Worm (Caenorhabditis elegans): ENCODE data around the gene Y57G7A.3.

The Y57G7A.3 gene

ce11 chrII:1326689-1327088, 41.1 kb downstream of the Y57G7A.3 start, which contains the start of gene jip-1:
Gene jip-1 (plus strand): TSS chrII:1326989.
- TF ChIP-seq ceh-39 (tag; optimal IDR thresholded peaks at IDR 0.05) = no peak
- no peak for TF ChIP-seq nhr-2 (tag; optimal IDR thresholded peaks at IDR 0.05)
- TF ChIP-seq nhr-76 (tag; optimal IDR thresholded peaks at IDR 0.05) = no peak
- no peak for TF ChIP-seq drap-1 (GFP tag; optimal IDR thresholded peaks at IDR 0.05)

DNA sequence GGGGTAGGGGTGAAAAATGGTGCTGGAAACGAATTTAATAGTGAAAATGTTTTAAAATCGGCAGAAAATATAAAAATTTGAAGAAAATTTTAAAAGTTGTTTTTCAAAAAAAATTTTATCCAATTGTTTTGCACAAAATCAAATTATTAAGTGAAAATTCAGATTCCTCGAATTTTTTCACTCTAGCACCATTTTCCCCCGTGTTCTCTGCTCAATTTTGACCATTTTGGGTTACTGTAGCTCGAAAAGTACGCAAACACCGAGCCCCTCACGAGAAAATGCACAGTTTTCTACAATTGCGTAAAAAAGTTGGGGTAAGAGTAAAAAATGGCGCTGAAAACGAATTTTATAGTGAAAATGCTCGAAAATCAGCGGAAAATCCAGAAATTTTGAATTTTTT, 44.3 kb downstream of the Y57G7A.3 start:
- TF ChIP-seq drap-1 (GFP tag; optimal IDR thresholded peaks at IDR 0.05) = no peak
- TF ChIP-seq elt-1 (tag; optimal IDR thresholded peaks at IDR 0.05; ENCODE audit: borderline replicate concordance, insufficient read depth) = no peak
- no peak for TF ChIP-seq mls-2 (tag; optimal IDR thresholded peaks at IDR 0.05)
- TF ChIP-seq ceh-83 (GFP tag; optimal IDR thresholded peaks at IDR 0.05) = no peak
- no peak for TF ChIP-seq tbx-8 (GFP tag; optimal IDR thresholded peaks at IDR 0.05)
- TF ChIP-seq ham-2 (GFP tag; optimal IDR thresholded peaks at IDR 0.05) = no peak
- TF ChIP-seq bed-3 (GFP tag; optimal IDR thresholded peaks at IDR 0.05) = no peak
- no peak for TF ChIP-seq nhr-12 (tag; optimal IDR thresholded peaks at IDR 0.05)
- TF ChIP-seq M03D4.4 (tag; optimal IDR thresholded peaks at IDR 0.05) = no peak
- TF ChIP-seq pha-4 (tag; optimal IDR thresholded peaks at IDR 0.05) = no peak
- no peak for TF ChIP-seq mab-5 (tag; optimal IDR thresholded peaks at IDR 0.05)
- no peak for TF ChIP-seq ceh-43 (GFP tag; optimal IDR thresholded peaks at IDR 0.05)
- no peak for TF ChIP-seq nhr-28 (tag; optimal IDR thresholded peaks at IDR 0.05)
- TF ChIP-seq zip-8 (tag; optimal IDR thresholded peaks at IDR 0.05) = no peak
- TF ChIP-seq cnd-1 (tag; optimal IDR thresholded peaks at IDR 0.05) = no peak
- no peak for TF ChIP-seq hlh-1 (tag; optimal IDR thresholded peaks at IDR 0.05)
- TF ChIP-seq nhr-76 (tag; optimal IDR thresholded peaks at IDR 0.05) = no peak
- TF ChIP-seq sem-2 (GFP tag; optimal IDR thresholded peaks at IDR 0.05) = no peak

Measured in whole organism, mixed stage, embryonic.